Worm (Caenorhabditis elegans) whole organism, L4 larva: ENCODE results near the gene F30B5.11.
"Not testable (repeated sequence)": the region's sequence is repeated elsewhere in the genome, so short reads cannot be mapped to it uniquely, and the experiment has no call there.

ENCODE experiments used
- F26F4.8 ChIP-seq: fragments of 200-800 bp; sonication (Bioruptor generic); conservative IDR thresholded peaks from 2 replicates; pipeline ENCODE4 v1.3.6; 2022; ENCODE audit warnings: missing genetic modification characterization, missing compliant biosample characterization
- F37D6.2 ChIP-seq: sonication (generic microtip); optimal IDR thresholded peaks from 2 replicates; lab custom pipeline; 2016; ENCODE audit warnings: mild to moderate bottlenecking, missing genetic modification characterization, missing compliant biosample characterization
- Y105C5A.15 ChIP-seq: fragments of 200-800 bp; sonication (Bioruptor generic); IDR thresholded peaks from 2 replicates; pipeline ENCODE4 v1.3.6; 2022; ENCODE audit warnings: missing genetic modification characterization, missing compliant biosample characterization
- Y48G9A.11 ChIP-seq: fragments of 200-800 bp; sonication (Bioruptor generic); IDR thresholded peaks from 2 replicates; pipeline ENCODE4 v1.3.6; 2022; ENCODE audit warnings: missing genetic modification reagents, missing genetic modification characterization, missing compliant biosample characterization
- Y75B8A.6 ChIP-seq: fragments of 200-800 bp; sonication (Bioruptor generic); IDR thresholded peaks from 2 replicates; pipeline ENCODE4 v1.3.6; 2022; ENCODE audit warnings: missing genetic modification reagents, missing genetic modification characterization, missing compliant biosample characterization
- ZK546.5 ChIP-seq, 2 experiments: sonication (generic microtip); optimal IDR thresholded peaks; 2 replicates each; lab custom pipeline; 2017; ENCODE audit warnings: missing biosample characterization in 2 of 2, missing genetic modification characterization in 2 of 2
- aly-2 ChIP-seq: sonication (generic microtip); optimal IDR thresholded peaks from 2 replicates; lab custom pipeline; 2018; ENCODE audit warnings: missing biosample characterization, missing genetic modification characterization
- ceh-28 ChIP-seq: fragments of 150-350 bp; optimal IDR thresholded peaks from 2 replicates; lab custom pipeline; 2014; ENCODE audit warnings: missing biosample characterization, missing genetic modification reagents, missing genetic modification characterization
- ceh-82 ChIP-seq: sonication (generic microtip); optimal IDR thresholded peaks from 2 replicates; lab custom pipeline; 2017; ENCODE audit warnings: missing biosample characterization, missing genetic modification characterization
- ctbp-1 ChIP-seq: fragments of 200-800 bp; sonication (Bioruptor generic); IDR thresholded peaks from 2 replicates; pipeline ENCODE4 v1.3.6; 2022; ENCODE audit warnings: missing genetic modification reagents, missing genetic modification characterization, missing compliant biosample characterization
- dmd-6 ChIP-seq: fragments of 200-800 bp; sonication (Bioruptor generic); IDR thresholded peaks from 2 replicates; pipeline ENCODE4 v1.3.6; 2022; ENCODE audit warnings: missing genetic modification reagents, missing genetic modification characterization, missing compliant biosample characterization
- egl-27 ChIP-seq: sonication (generic microtip); optimal IDR thresholded peaks from 3 replicates; lab custom pipeline; 2017; ENCODE audit warnings: missing biosample characterization, missing genetic modification reagents, missing genetic modification characterization
- hif-1 ChIP-seq, 2 experiments: sonication (generic microtip); optimal IDR thresholded peaks; 2 replicates each; lab custom pipeline; 2016 to 2017; ENCODE audit warnings: missing compliant biosample characterization in 2 of 2, missing genetic modification characterization in 2 of 2, missing genetic modification reagents in 2 of 2, missing genotype in 2 of 2, mild to moderate bottlenecking in 1 of 2
- hlh-11 ChIP-seq: fragments of 200-800 bp; sonication (Bioruptor generic); optimal IDR thresholded peaks from 2 replicates; lab custom pipeline; 2018; ENCODE audit warnings: mild to moderate bottlenecking, missing genetic modification characterization, missing compliant biosample characterization
- hmg-1.1 ChIP-seq: fragments of 200-800 bp; sonication (Bioruptor generic); IDR thresholded peaks from 2 replicates; pipeline ENCODE4 v1.3.6; 2022; ENCODE audit warnings: missing genetic modification reagents, missing genetic modification characterization, missing compliant biosample characterization
- lin-1 ChIP-seq: fragments of 200-800 bp; sonication (Bioruptor generic); IDR thresholded peaks from 2 replicates; pipeline ENCODE4 v1.3.6; 2022; ENCODE audit warnings: missing genetic modification reagents, missing genetic modification characterization, missing compliant biosample characterization
- lin-13 ChIP-seq: fragments of 150-350 bp; optimal IDR thresholded peaks from 2 replicates; lab custom pipeline; 2014; ENCODE audit warnings: missing biosample characterization, missing genetic modification reagents, missing genetic modification characterization
- lsy-2 ChIP-seq, 2 experiments: fragments of 150-350 bp in 1 of 2; sonication (generic microtip) in 1 of 2; optimal IDR thresholded peaks; 2 replicates each; lab custom pipeline; 2014 to 2017; ENCODE audit warnings: missing biosample characterization in 2 of 2, missing genetic modification characterization in 2 of 2
- madf-9 ChIP-seq: fragments of 200-800 bp; sonication (Bioruptor generic); conservative IDR thresholded peaks from 2 replicates; pipeline ENCODE4 v1.3.6; 2022; ENCODE audit warnings: missing genetic modification reagents, missing genetic modification characterization, missing compliant biosample characterization
- mdl-1 ChIP-seq, 2 experiments: fragments of 150-350 bp in 1 of 2; sonication (generic microtip) in 1 of 2; optimal IDR thresholded peaks; 2 replicates each; lab custom pipeline; 2014 to 2017; ENCODE audit warnings: missing biosample characterization in 2 of 2, missing genetic modification characterization in 2 of 2
- mdt-29 ChIP-seq: fragments of 200-800 bp; sonication (Bioruptor generic); IDR thresholded peaks from 2 replicates; pipeline ENCODE4 v1.3.6; 2022; ENCODE audit warnings: missing genetic modification reagents, missing genetic modification characterization, missing compliant biosample characterization
- mes-2 ChIP-seq: sonication (generic microtip); optimal IDR thresholded peaks from 2 replicates; lab custom pipeline; 2016; ENCODE audit warnings: missing genotype, mild to moderate bottlenecking, missing genetic modification characterization, missing compliant biosample characterization; ENCODE audit not compliant: poor library complexity, severe bottlenecking
- nhr-102 ChIP-seq: sonication (generic microtip); optimal IDR thresholded peaks from 2 replicates; lab custom pipeline; 2016; ENCODE audit warnings: mild to moderate bottlenecking, missing genetic modification characterization, moderate library complexity, missing compliant biosample characterization
- nhr-237 ChIP-seq: sonication (generic microtip); optimal IDR thresholded peaks from 2 replicates; lab custom pipeline; 2017; ENCODE audit warnings: missing biosample characterization, missing genetic modification characterization
- nhr-6 ChIP-seq: fragments of 150-350 bp; optimal IDR thresholded peaks from 2 replicates; lab custom pipeline; 2014; ENCODE audit warnings: missing biosample characterization, missing genetic modification characterization
- nhr-77 ChIP-seq: fragments of 150-350 bp; optimal IDR thresholded peaks from 2 replicates; lab custom pipeline; 2014; ENCODE audit warnings: missing biosample characterization, missing genetic modification characterization
- php-3 ChIP-seq: fragments of 200-800 bp; sonication (Bioruptor generic); IDR thresholded peaks from 2 replicates; pipeline ENCODE4 v1.3.6; 2022; ENCODE audit warnings: missing genetic modification reagents, missing genetic modification characterization, missing compliant biosample characterization
- sdz-12 ChIP-seq: fragments of 200-800 bp; sonication (Bioruptor generic); optimal IDR thresholded peaks from 2 replicates; lab custom pipeline; 2018; ENCODE audit warnings: mild to moderate bottlenecking, missing genetic modification characterization, missing compliant biosample characterization
- snpc-4 ChIP-seq: fragments of 150-350 bp; optimal IDR thresholded peaks from 2 replicates; lab custom pipeline; 2014; ENCODE audit warnings: missing biosample characterization, missing genetic modification characterization
- unc-39 ChIP-seq: sonication (generic microtip); optimal IDR thresholded peaks from 2 replicates; lab custom pipeline; 2017; ENCODE audit warnings: missing biosample characterization, missing genetic modification characterization
- unc-62 ChIP-seq, 3 experiments: fragments of 150-350 bp in 1 of 3; sonication (generic microtip); optimal IDR thresholded peaks in 2 of 3; peaks in 1 of 3; 1 replicate in 1 of 3; 2 replicates in 2 of 3; lab custom pipeline; 2014 to 2017; ENCODE audit warnings: missing biosample characterization in 3 of 3, missing genetic modification characterization in 3 of 3, missing genetic modification reagents in 3 of 3, missing genotype in 1 of 3
- zip-2 ChIP-seq: fragments of 150-350 bp; optimal IDR thresholded peaks from 2 replicates; lab custom pipeline; 2014; ENCODE audit warnings: missing biosample characterization, missing genetic modification characterization
- ztf-11 ChIP-seq: fragments of 150-350 bp; optimal IDR thresholded peaks from 2 replicates; lab custom pipeline; 2014; ENCODE audit warnings: missing biosample characterization, missing genetic modification characterization
- ztf-7 ChIP-seq: fragments of 150-350 bp; optimal IDR thresholded peaks from 2 replicates; lab custom pipeline; 2014; ENCODE audit warnings: missing biosample characterization, missing genetic modification characterization

The F30B5.11 gene

ce11 chrIV:4209084-4209483 lies 10.8 kb downstream of the F30B5.11 start:
- TF ChIP-seq nhr-237 (tag; lab: Kevin White, UChicago) (no peak), hmg-1.1 (GFP tag; lab: Robert Waterston, UW) (no peak)
- TF ChIP-seq, all 104 proteins: peak for 0

- no peak for TF ChIP-seq zip-2 (tag; lab: Kevin White, UChicago)
- no peak for TF ChIP-seq ztf-7
- TF ChIP-seq ztf-11 = no peak
- no peak for TF ChIP-seq sdz-12
- TF ChIP-seq ctbp-1 = no peak
- no peak for TF ChIP-seq unc-62 (GFP tag; optimal IDR thresholded peaks at IDR 0.05 in 1 of 2; lab: Kevin White, UChicago)
- TF ChIP-seq unc-62 (tag; optimal IDR thresholded peaks at IDR 0.05; lab: Kevin White, UChicago) = no peak
- no peak for TF ChIP-seq mdt-29 (GFP tag; lab: Robert Waterston, UW)
- no peak for TF ChIP-seq F37D6.2
- no peak for TF ChIP-seq lsy-2 (tag; optimal IDR thresholded peaks at IDR 0.05; lab: Kevin White, UChicago)
- no peak for TF ChIP-seq ceh-82
- TF ChIP-seq nhr-6 (tag; lab: Kevin White, UChicago) = no peak
- no peak for TF ChIP-seq php-3
- TF ChIP-seq egl-27 (tag; lab: Kevin White, UChicago) = no peak
- no peak for TF ChIP-seq mes-2
- TF ChIP-seq lin-1 (GFP tag; lab: Robert Waterston, UW) = no peak
These were observed 12.8 kb downstream of the F30B5.11 start, which contains the start of gene osgn-1 for ce11 chrIV:4207088-4207487. Gene osgn-1, plus strand, starts transcription at chrIV:4207388.

ce11 chrIV:4204275-4204674 lies 15.6 kb downstream of the F30B5.11 start, which contains the start of gene pax-2:
Gene pax-2, minus strand, starts transcription at chrIV:4204375.
- TF ChIP-seq ztf-11 (no peak), mdt-29 (GFP tag; lab: Robert Waterston, UW) (no peak), hlh-11 (tag; lab: Kevin White, UChicago) (no peak), lin-13 (GFP tag; lab: Kevin White, UChicago) (no peak), Y48G9A.11 (GFP tag; lab: Robert Waterston, UW) (no peak), aly-2 (tag; lab: Kevin White, UChicago) (no peak), sdz-12 (no peak), ceh-28 (tag; lab: Kevin White, UChicago) (no peak), ZK546.5 (tag; optimal IDR thresholded peaks at IDR 0.05; lab: Kevin White, UChicago) (no peak), Y75B8A.6 (no peak), dmd-6 (GFP tag; lab: Robert Waterston, UW) (no peak), nhr-77 (tag; lab: Kevin White, UChicago) (no peak), lin-1 (GFP tag; lab: Robert Waterston, UW) (no peak), snpc-4 (no peak), nhr-102 (tag; lab: Kevin White, UChicago) (no peak), F26F4.8 (GFP tag; lab: Robert Waterston, UW) (no peak), mes-2 (no peak)

DNA sequence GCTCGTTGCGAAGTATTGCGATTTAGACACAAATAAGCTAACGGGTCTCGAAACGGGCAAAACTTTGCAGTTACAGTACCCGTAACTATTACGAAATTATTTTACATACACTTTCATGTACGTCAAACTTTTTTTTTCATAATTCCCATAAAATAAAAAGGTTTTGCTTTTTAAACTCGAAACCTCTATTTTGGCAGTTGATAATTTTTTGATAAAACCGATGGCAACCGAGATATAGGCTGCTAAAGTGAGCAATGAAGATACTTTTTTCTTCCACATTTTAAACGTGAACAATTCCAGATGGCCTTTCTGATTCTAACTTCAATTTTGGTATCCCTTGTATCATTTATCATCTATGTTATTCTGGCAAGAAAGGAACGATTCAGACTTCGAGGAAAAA lies 22.7 kb downstream of the F30B5.11 start, which contains the start of gene cyp-25A6:
Gene cyp-25A6, plus strand, starts transcription at position 301 of the 400 bp plus-strand sequence.
- not testable (repeated sequence) for TF ChIP-seq ceh-28 (tag; lab: Kevin White, UChicago); madf-9 (GFP tag; lab: Robert Waterston, UW); unc-39 (tag; lab: Kevin White, UChicago)

- TF ChIP-seq Y105C5A.15 (GFP tag; lab: Robert Waterston, UW); hif-1 (tag; optimal IDR thresholded peaks at IDR 0.05; lab: Kevin White, UChicago); mdl-1 (tag; optimal IDR thresholded peaks at IDR 0.05; lab: Kevin White, UChicago): not testable (repeated sequence)
These were observed 23.2 kb downstream of the F30B5.11 start, which contains the start of gene K06B9.6 for ce11 chrIV:4196729-4197128. Gene K06B9.6, minus strand, starts transcription at chrIV:4196829.
